Fruit fly (Drosophila melanogaster): ENCODE measurements around the gene RYa-R.

The RYa-R gene

DNA sequence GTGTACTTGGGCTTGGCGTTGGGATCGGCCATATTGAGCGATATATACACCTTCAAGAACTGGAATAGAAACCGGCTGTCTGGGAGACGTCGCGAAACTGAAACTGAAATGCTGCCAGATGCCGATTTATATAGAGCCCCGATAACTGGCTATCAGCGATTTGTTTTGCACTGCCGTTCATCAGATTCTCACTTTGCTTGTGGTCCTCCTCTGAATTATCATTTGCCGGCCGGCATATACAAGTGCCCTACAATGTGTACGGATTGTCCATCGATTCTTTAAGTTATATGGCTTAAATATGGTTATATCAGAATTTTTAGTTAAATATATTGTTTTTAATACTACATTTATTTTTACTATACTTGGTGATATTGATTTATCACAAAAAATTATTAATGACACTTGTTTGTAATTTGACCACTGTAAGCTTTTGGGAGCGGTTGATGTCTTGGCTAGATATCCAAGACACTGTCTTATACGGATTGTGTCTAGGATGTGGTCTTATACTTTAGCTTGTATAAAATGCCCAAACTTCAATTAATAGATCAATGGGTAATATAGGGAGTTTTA, 8.3 kb upstream of the RYa-R start, which contains the start of gene CG31075:
CG31075 (minus strand) TSS at position 106 of the 570 bp plus-strand sequence.
- TF ChIP-seq CG1620 (GFP tag; optimal IDR thresholded peaks at IDR 0.05), result no peak
- peak; percentile 38 for TF ChIP-seq CG11617 (GFP tag; optimal IDR thresholded peaks at IDR 0.05)
- peak; percentile 69 for TF ChIP-seq CG7045 (GFP tag; optimal IDR thresholded peaks at IDR 0.05)
- peak; percentile 83 for TF ChIP-seq CG14711 (tag; optimal IDR thresholded peaks at IDR 0.05)
- TF ChIP-seq CG33017 (tag; optimal IDR thresholded peaks at IDR 0.05), result peak; percentile 87
- peak; percentile 52 for TF ChIP-seq CG5204 (GFP tag; optimal IDR thresholded peaks at IDR 0.05)
- TF ChIP-seq Clk (GFP tag; optimal IDR thresholded peaks at IDR 0.05), result no peak
- no peak for TF ChIP-seq Crg-1 (GFP tag; optimal IDR thresholded peaks at IDR 0.05)
- no peak for TF ChIP-seq ovo (GFP tag; optimal IDR thresholded peaks at IDR 0.05)
- TF ChIP-seq toe (GFP tag; optimal IDR thresholded peaks at IDR 0.05), result peak; percentile 51
- peak; percentile 91 for TF ChIP-seq cic (GFP tag; optimal IDR thresholded peaks at IDR 0.05)
- TF ChIP-seq Hr96 (GFP tag; optimal IDR thresholded peaks at IDR 0.05), result peak; percentile 20
- peak; percentile 55 for TF ChIP-seq pad (GFP tag; optimal IDR thresholded peaks at IDR 0.05)
- peak; percentile 68 for TF ChIP-seq bab1 (GFP tag; optimal IDR thresholded peaks at IDR 0.05)
- TF ChIP-seq tj (GFP tag; optimal IDR thresholded peaks at IDR 0.05), result no peak
- TF ChIP-seq Mnt (GFP tag; optimal IDR thresholded peaks at IDR 0.05), result peak; percentile 34
- peak; percentile 86 for TF ChIP-seq CG7101 (tag; optimal IDR thresholded peaks at IDR 0.05)
- TF ChIP-seq kay (GFP tag; ENCODE audit: borderline replicate concordance), result no peak
- peak; percentile 79 for TF ChIP-seq CG12768 (GFP tag; optimal IDR thresholded peaks at IDR 0.05)
- TF ChIP-seq cnc (optimal IDR thresholded peaks at IDR 0.05), result no peak

DNA sequence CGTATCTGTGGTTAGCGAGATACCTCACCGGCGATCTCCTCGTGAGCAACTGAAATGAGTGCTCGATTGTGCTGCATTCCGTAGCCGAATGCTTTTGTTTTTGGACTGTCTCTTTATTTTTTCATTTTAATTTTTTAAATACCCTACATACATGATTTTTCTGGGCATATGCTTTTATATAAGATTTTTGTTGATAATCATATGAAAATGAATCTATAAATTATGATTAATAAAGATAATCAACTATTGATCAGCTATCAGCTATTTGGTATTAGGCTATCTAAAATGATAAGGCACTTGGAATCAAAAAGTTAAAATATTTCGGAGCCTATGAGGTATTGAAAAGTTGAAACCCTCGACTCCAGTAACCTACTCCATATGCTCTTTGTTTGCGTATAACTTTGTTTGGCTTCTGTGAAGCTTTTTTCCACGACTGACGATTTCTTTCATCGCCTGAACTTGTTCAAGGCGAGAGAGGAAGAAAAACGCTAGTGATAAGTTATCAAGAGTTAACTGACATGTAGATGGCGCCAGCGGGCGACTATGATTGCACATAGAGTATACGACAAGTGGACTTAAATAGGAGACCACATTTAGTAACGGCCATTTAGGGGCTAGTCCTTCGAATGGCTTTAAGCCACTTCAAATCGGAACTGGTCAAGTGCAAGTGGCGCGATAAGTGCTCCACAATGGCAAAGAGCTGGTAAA, 6.8 kb upstream of the RYa-R start, which contains the start of gene CG31076:
CG31076 (minus strand) TSS at position 51 of the 708 bp plus-strand sequence.
- TF ChIP-seq Hr96 (GFP tag; optimal IDR thresholded peaks at IDR 0.05) (no peak), cnc (optimal IDR thresholded peaks at IDR 0.05) (no peak), CG11617 (GFP tag; optimal IDR thresholded peaks at IDR 0.05) (no peak), Mnt (GFP tag; optimal IDR thresholded peaks at IDR 0.05) (no peak), kay (GFP tag; ENCODE audit: borderline replicate concordance) (no peak), CG7045 (GFP tag; optimal IDR thresholded peaks at IDR 0.05) (peak; percentile 21), CG33017 (tag; optimal IDR thresholded peaks at IDR 0.05) (no peak), CG5204 (GFP tag; optimal IDR thresholded peaks at IDR 0.05) (no peak), tj (GFP tag; optimal IDR thresholded peaks at IDR 0.05) (no peak), Clk (GFP tag; optimal IDR thresholded peaks at IDR 0.05) (no peak), ovo (GFP tag; optimal IDR thresholded peaks at IDR 0.05) (no peak), Crg-1 (GFP tag; optimal IDR thresholded peaks at IDR 0.05) (no peak), CG1620 (GFP tag; optimal IDR thresholded peaks at IDR 0.05) (no peak), toe (GFP tag; optimal IDR thresholded peaks at IDR 0.05) (peak; percentile 18), bab1 (GFP tag; optimal IDR thresholded peaks at IDR 0.05) (no peak), cic (GFP tag; optimal IDR thresholded peaks at IDR 0.05) (no peak), CG12768 (GFP tag; optimal IDR thresholded peaks at IDR 0.05) (no peak), pad (GFP tag; optimal IDR thresholded peaks at IDR 0.05) (no peak), CG7101 (tag; optimal IDR thresholded peaks at IDR 0.05) (peak; percentile 7), CG14711 (tag; optimal IDR thresholded peaks at IDR 0.05) (peak; percentile 30)

DNA sequence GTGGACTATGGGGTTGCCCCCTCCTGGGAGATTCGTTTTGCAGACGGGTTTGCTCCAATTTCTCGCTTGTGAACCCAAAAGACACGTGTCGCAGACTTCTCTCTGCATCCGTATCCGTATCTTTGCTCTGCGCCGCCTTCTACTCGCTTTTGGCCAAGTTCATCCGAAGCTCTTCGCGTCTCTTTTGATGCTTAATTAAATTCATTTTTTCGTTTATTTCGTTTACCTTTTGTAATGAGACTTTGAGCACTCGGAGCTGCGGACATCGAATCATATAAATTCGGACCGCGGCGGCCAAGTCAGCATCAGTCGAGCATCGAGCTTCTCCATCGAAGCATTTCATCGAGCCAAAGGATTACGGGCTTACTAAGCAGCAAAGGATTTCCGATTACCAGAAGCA, 2.2 kb upstream of the RYa-R start, which contains the start of gene TwdlC:
TwdlC (plus strand) TSS at position 301 of the 400 bp plus-strand sequence.
- TF ChIP-seq CG5204 (GFP tag; optimal IDR thresholded peaks at IDR 0.05) (no peak), tj (GFP tag; optimal IDR thresholded peaks at IDR 0.05) (no peak), Hr96 (GFP tag; optimal IDR thresholded peaks at IDR 0.05) (no peak)

DNA sequence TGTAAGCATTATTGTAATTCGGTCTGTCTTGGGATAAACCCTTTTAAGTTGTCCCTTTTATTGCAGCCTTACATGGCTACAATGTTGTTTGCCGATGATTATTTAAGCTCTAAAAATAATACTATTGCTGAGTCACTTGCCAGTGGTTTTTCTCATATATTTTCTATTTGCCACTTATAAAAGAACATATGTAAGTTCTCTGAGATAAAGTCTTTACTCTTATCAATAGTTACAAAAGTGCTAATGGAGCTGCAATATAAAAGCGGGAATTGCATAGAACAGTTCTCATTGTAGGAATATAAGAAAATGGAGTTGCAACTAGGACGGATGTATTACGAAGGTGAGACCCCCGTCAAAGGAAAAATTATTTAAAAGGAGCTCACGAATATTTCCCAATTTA, 2.7 kb downstream of the RYa-R start, which contains the start of gene CG31077:
CG31077 (plus strand) TSS at position 301 of the 400 bp plus-strand sequence.
- no peak for TF ChIP-seq CG11617 (GFP tag; optimal IDR thresholded peaks at IDR 0.05)
- TF ChIP-seq CG12768 (GFP tag; optimal IDR thresholded peaks at IDR 0.05), result no peak
- TF ChIP-seq Mnt (GFP tag; optimal IDR thresholded peaks at IDR 0.05), result no peak
- no peak for TF ChIP-seq CG1620 (GFP tag; optimal IDR thresholded peaks at IDR 0.05)
- TF ChIP-seq CG33017 (tag; optimal IDR thresholded peaks at IDR 0.05), result no peak
- TF ChIP-seq Hr96 (GFP tag; optimal IDR thresholded peaks at IDR 0.05), result no peak
- TF ChIP-seq cnc (optimal IDR thresholded peaks at IDR 0.05), result no peak
- TF ChIP-seq bab1 (GFP tag; optimal IDR thresholded peaks at IDR 0.05), result no peak
- TF ChIP-seq cic (GFP tag; optimal IDR thresholded peaks at IDR 0.05), result no peak
- TF ChIP-seq ovo (GFP tag; optimal IDR thresholded peaks at IDR 0.05), result no peak

DNA sequence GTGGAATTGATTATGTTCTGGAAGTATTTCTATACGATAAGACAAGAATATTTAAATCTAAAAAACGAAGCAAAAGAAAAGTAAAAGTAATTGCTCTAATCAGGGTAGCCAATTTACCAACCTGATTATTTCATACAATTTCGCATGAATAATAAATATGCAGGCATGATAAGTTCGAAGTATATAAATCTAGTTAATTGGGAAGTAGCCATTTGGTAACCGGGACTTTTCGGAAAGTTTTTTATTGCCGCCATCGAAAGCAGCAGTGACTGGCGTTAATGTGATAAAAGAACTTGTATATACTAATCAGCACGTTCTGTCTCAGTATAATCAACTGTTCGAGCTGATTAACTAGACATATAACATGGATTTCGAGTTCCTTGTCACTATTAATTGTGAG, 6.0 kb downstream of the RYa-R start:
- TF ChIP-seq CG33017 (tag; optimal IDR thresholded peaks at IDR 0.05) (no peak), CG11617 (GFP tag; optimal IDR thresholded peaks at IDR 0.05) (no peak), CG7101 (tag; optimal IDR thresholded peaks at IDR 0.05) (no peak), kay (GFP tag; ENCODE audit: borderline replicate concordance) (no peak), cnc (optimal IDR thresholded peaks at IDR 0.05) (no peak), ovo (GFP tag; optimal IDR thresholded peaks at IDR 0.05) (no peak), pad (GFP tag; optimal IDR thresholded peaks at IDR 0.05) (no peak), bab1 (GFP tag; optimal IDR thresholded peaks at IDR 0.05) (no peak), tj (GFP tag; optimal IDR thresholded peaks at IDR 0.05) (no peak), CG7045 (GFP tag; optimal IDR thresholded peaks at IDR 0.05) (no peak), CG14711 (tag; optimal IDR thresholded peaks at IDR 0.05) (no peak), Hr96 (GFP tag; optimal IDR thresholded peaks at IDR 0.05) (no peak), Clk (GFP tag; optimal IDR thresholded peaks at IDR 0.05) (no peak), Crg-1 (GFP tag; optimal IDR thresholded peaks at IDR 0.05) (no peak), Mnt (GFP tag; optimal IDR thresholded peaks at IDR 0.05) (no peak), toe (GFP tag; optimal IDR thresholded peaks at IDR 0.05) (no peak), CG12768 (GFP tag; optimal IDR thresholded peaks at IDR 0.05) (no peak)

All from whole organism, adult.